Worm (Caenorhabditis elegans) whole organism, L4 larva: ENCODE results near the gene ttr-43.

Experiments used
- F37D6.2 ChIP-seq: sonication (generic microtip); optimal IDR thresholded peaks from 2 replicates; lab custom pipeline; 2016; ENCODE audit warnings: mild to moderate bottlenecking, missing genetic modification characterization, missing compliant biosample characterization
- R02D3.7 ChIP-seq: fragments of 150-350 bp; sonication (generic microtip); optimal IDR thresholded peaks from 3 replicates; lab custom pipeline; 2014; ENCODE audit warnings: missing biosample characterization, missing genetic modification characterization
- T20F7.1 ChIP-seq: fragments of 200-800 bp; sonication (Bioruptor generic); optimal IDR thresholded peaks from 2 replicates; lab custom pipeline; 2018; ENCODE audit warnings: mild to moderate bottlenecking, missing genetic modification characterization, missing compliant biosample characterization
- ZK546.5 ChIP-seq, 2 experiments: sonication (generic microtip); optimal IDR thresholded peaks; 2 replicates each; lab custom pipeline; 2017; ENCODE audit warnings: missing biosample characterization in 2 of 2, missing genetic modification characterization in 2 of 2
- aha-1 ChIP-seq: fragments of 150-350 bp; peaks from one replicate; lab custom pipeline; 2014; ENCODE audit warnings: missing biosample characterization, missing genetic modification characterization
- ama-1 ChIP-seq: fragments of 150-350 bp; optimal IDR thresholded peaks from 2 replicates; lab custom pipeline; 2014; ENCODE audit warnings: inconsistent platforms, mixed read lengths
- attf-4 ChIP-seq: sonication (generic microtip); optimal IDR thresholded peaks from 3 replicates; lab custom pipeline; 2017; ENCODE audit warnings: missing biosample characterization, missing genetic modification characterization
- ceh-20 ChIP-seq: fragments of 200-800 bp; sonication (Bioruptor generic); IDR thresholded peaks from 2 replicates; pipeline ENCODE4 v1.3.6; 2022; ENCODE audit warnings: missing genetic modification reagents, missing genetic modification characterization, missing compliant biosample characterization
- ceh-28 ChIP-seq: fragments of 150-350 bp; optimal IDR thresholded peaks from 2 replicates; lab custom pipeline; 2014; ENCODE audit warnings: missing biosample characterization, missing genetic modification reagents, missing genetic modification characterization
- ceh-62 ChIP-seq: sonication (generic microtip); optimal IDR thresholded peaks from 2 replicates; lab custom pipeline; 2017; ENCODE audit warnings: missing biosample characterization, missing genetic modification characterization
- daf-12 ChIP-seq: fragments of 150-350 bp; optimal IDR thresholded peaks from 2 replicates; lab custom pipeline; 2014; ENCODE audit warnings: missing biosample characterization, missing genetic modification reagents, missing genetic modification characterization
- daf-16 ChIP-seq, 3 experiments: sonication (generic microtip); optimal IDR thresholded peaks; 2 replicates each; lab custom pipeline; 2016 to 2017; ENCODE audit warnings: missing genetic modification characterization in 3 of 3, missing genetic modification reagents in 3 of 3, mild to moderate bottlenecking in 2 of 3, missing compliant biosample characterization in 2 of 3, missing biosample characterization in 1 of 3, moderate library complexity in 1 of 3
- daf-8 ChIP-seq: fragments of 200-800 bp; sonication (Bioruptor generic); IDR thresholded peaks from 2 replicates; pipeline ENCODE4 v1.3.6; 2022; ENCODE audit warnings: missing genetic modification characterization, missing compliant biosample characterization
- dmd-6 ChIP-seq: fragments of 200-800 bp; sonication (Bioruptor generic); IDR thresholded peaks from 2 replicates; pipeline ENCODE4 v1.3.6; 2022; ENCODE audit warnings: missing genetic modification reagents, missing genetic modification characterization, missing compliant biosample characterization
- dve-1 ChIP-seq: sonication (generic microtip); optimal IDR thresholded peaks from 2 replicates; lab custom pipeline; 2017; ENCODE audit warnings: antibody characterized with exemption, mild to moderate bottlenecking, missing genetic modification characterization, missing compliant biosample characterization; ENCODE audit not compliant: insufficient read depth
- egl-27 ChIP-seq: sonication (generic microtip); optimal IDR thresholded peaks from 3 replicates; lab custom pipeline; 2017; ENCODE audit warnings: missing biosample characterization, missing genetic modification reagents, missing genetic modification characterization
- egl-43 ChIP-seq: fragments of 200-800 bp; sonication (Bioruptor generic); IDR thresholded peaks from 2 replicates; pipeline ENCODE4 v1.3.6; 2022; ENCODE audit warnings: missing genetic modification reagents, missing genetic modification characterization, missing compliant biosample characterization
- fkh-10 ChIP-seq: fragments of 150-350 bp; optimal IDR thresholded peaks from 2 replicates; lab custom pipeline; 2014; ENCODE audit warnings: missing biosample characterization, missing genetic modification reagents, missing genetic modification characterization
- fos-1 ChIP-seq: fragments of 150-350 bp; optimal IDR thresholded peaks from 2 replicates; lab custom pipeline; 2014; ENCODE audit warnings: missing biosample characterization, missing genetic modification characterization
- hlh-11 ChIP-seq: fragments of 200-800 bp; sonication (Bioruptor generic); optimal IDR thresholded peaks from 2 replicates; lab custom pipeline; 2018; ENCODE audit warnings: mild to moderate bottlenecking, missing genetic modification characterization, missing compliant biosample characterization
- hlh-30 ChIP-seq: sonication (generic microtip); optimal IDR thresholded peaks from 2 replicates; lab custom pipeline; 2017; ENCODE audit warnings: antibody characterized with exemption, mild to moderate bottlenecking, missing genetic modification characterization, missing compliant biosample characterization; ENCODE audit not compliant: insufficient read depth
- hmg-1.1 ChIP-seq: fragments of 200-800 bp; sonication (Bioruptor generic); IDR thresholded peaks from 2 replicates; pipeline ENCODE4 v1.3.6; 2022; ENCODE audit warnings: missing genetic modification reagents, missing genetic modification characterization, missing compliant biosample characterization
- lim-7 ChIP-seq: fragments of 200-800 bp; sonication (Bioruptor generic); IDR thresholded peaks from 2 replicates; pipeline ENCODE4 v1.3.6; 2022; ENCODE audit warnings: missing genetic modification characterization, missing compliant biosample characterization
- lin-15B ChIP-seq: fragments of 150-350 bp; sonication (generic microtip); optimal IDR thresholded peaks from 3 replicates; lab custom pipeline; 2014; ENCODE audit warnings: missing biosample characterization, missing genetic modification characterization
- lin-38 ChIP-seq: fragments of 200-800 bp; sonication (Bioruptor generic); IDR thresholded peaks from 2 replicates; pipeline ENCODE4 v1.3.6; 2022; ENCODE audit warnings: missing genetic modification reagents, missing genetic modification characterization, missing compliant biosample characterization
- madf-5 ChIP-seq, 2 experiments: fragments of 200-800 bp; sonication (Bioruptor generic); IDR thresholded peaks; 2 replicates each; pipeline ENCODE4 v1.3.6; 2022; ENCODE audit warnings: missing compliant biosample characterization in 2 of 2, missing genetic modification characterization in 2 of 2
- mdl-1 ChIP-seq, 2 experiments: fragments of 150-350 bp in 1 of 2; sonication (generic microtip) in 1 of 2; optimal IDR thresholded peaks; 2 replicates each; lab custom pipeline; 2014 to 2017; ENCODE audit warnings: missing biosample characterization in 2 of 2, missing genetic modification characterization in 2 of 2
- mdt-29 ChIP-seq: fragments of 200-800 bp; sonication (Bioruptor generic); IDR thresholded peaks from 2 replicates; pipeline ENCODE4 v1.3.6; 2022; ENCODE audit warnings: missing genetic modification reagents, missing genetic modification characterization, missing compliant biosample characterization
- mep-1 ChIP-seq: fragments of 150-350 bp; sonication (generic microtip); optimal IDR thresholded peaks from 3 replicates; lab custom pipeline; 2014; ENCODE audit warnings: missing biosample characterization, missing genetic modification characterization
- mes-2 ChIP-seq: sonication (generic microtip); optimal IDR thresholded peaks from 2 replicates; lab custom pipeline; 2016; ENCODE audit warnings: missing genotype, mild to moderate bottlenecking, missing genetic modification characterization, missing compliant biosample characterization; ENCODE audit not compliant: poor library complexity, severe bottlenecking
- mxl-2 ChIP-seq: fragments of 200-800 bp; sonication (Bioruptor generic); conservative IDR thresholded peaks from 2 replicates; pipeline ENCODE4 v1.3.6; 2022; ENCODE audit warnings: missing genetic modification reagents, missing genetic modification characterization, missing compliant biosample characterization
- mxl-3 ChIP-seq: fragments of 200-800 bp; sonication (Bioruptor generic); optimal IDR thresholded peaks from 2 replicates; lab custom pipeline; 2018; ENCODE audit warnings: mild to moderate bottlenecking, missing genetic modification characterization, missing compliant biosample characterization
- nhr-11 ChIP-seq: fragments of 150-350 bp; optimal IDR thresholded peaks from 2 replicates; lab custom pipeline; 2014; ENCODE audit warnings: missing biosample characterization, missing genetic modification characterization
- nhr-111 ChIP-seq: fragments of 200-800 bp; sonication (Bioruptor generic); optimal IDR thresholded peaks from 2 replicates; lab custom pipeline; 2018; ENCODE audit warnings: mild to moderate bottlenecking, missing genetic modification characterization, missing compliant biosample characterization
- nhr-237 ChIP-seq: sonication (generic microtip); optimal IDR thresholded peaks from 2 replicates; lab custom pipeline; 2017; ENCODE audit warnings: missing biosample characterization, missing genetic modification characterization
- nhr-41 ChIP-seq: fragments of 200-800 bp; sonication (Bioruptor generic); IDR thresholded peaks from 2 replicates; pipeline ENCODE4 v1.3.6; 2022; ENCODE audit warnings: missing genetic modification reagents, missing genetic modification characterization, missing compliant biosample characterization
- nhr-77 ChIP-seq: fragments of 150-350 bp; optimal IDR thresholded peaks from 2 replicates; lab custom pipeline; 2014; ENCODE audit warnings: missing biosample characterization, missing genetic modification characterization
- pha-4 ChIP-seq, 2 experiments: fragments of 150-350 bp in 1 of 2; fragments of 200-800 bp in 1 of 2; sonication (Bioruptor generic) in 1 of 2; IDR thresholded peaks in 1 of 2; optimal IDR thresholded peaks in 1 of 2; 2 replicates each; pipeline versions ENCODE4 v1.3.6 to Lab custom; 2014 to 2022; ENCODE audit warnings: missing genetic modification characterization in 2 of 2, missing genetic modification reagents in 2 of 2, missing biosample characterization in 1 of 2, missing compliant biosample characterization in 1 of 2
- pqm-1 ChIP-seq: sonication (generic microtip); optimal IDR thresholded peaks from 2 replicates; lab custom pipeline; 2017; ENCODE audit warnings: missing biosample characterization, missing genetic modification characterization
- rbr-2 ChIP-seq: sonication (generic microtip); optimal IDR thresholded peaks from 2 replicates; lab custom pipeline; 2016; ENCODE audit warnings: missing genotype, missing genetic modification characterization, missing compliant biosample characterization
- sdz-12 ChIP-seq: fragments of 200-800 bp; sonication (Bioruptor generic); optimal IDR thresholded peaks from 2 replicates; lab custom pipeline; 2018; ENCODE audit warnings: mild to moderate bottlenecking, missing genetic modification characterization, missing compliant biosample characterization
- set-16 ChIP-seq: fragments of 200-800 bp; sonication (Bioruptor generic); IDR thresholded peaks from 2 replicates; pipeline ENCODE4 v1.3.6; 2022; ENCODE audit warnings: missing genetic modification reagents, missing genetic modification characterization, missing compliant biosample characterization
- spr-1 ChIP-seq: sonication (generic microtip); optimal IDR thresholded peaks from 2 replicates; lab custom pipeline; 2016; ENCODE audit warnings: mild to moderate bottlenecking, missing genetic modification characterization, missing compliant biosample characterization
- spr-3 ChIP-seq: fragments of 200-800 bp; sonication (Bioruptor generic); optimal IDR thresholded peaks from 2 replicates; lab custom pipeline; 2018; ENCODE audit warnings: mild to moderate bottlenecking, missing genetic modification characterization, missing compliant biosample characterization
- tag-97 ChIP-seq: fragments of 200-800 bp; sonication (Bioruptor generic); IDR thresholded peaks from 2 replicates; pipeline ENCODE4 v1.3.6; 2022; ENCODE audit warnings: missing genetic modification characterization, missing compliant biosample characterization
- unc-130 ChIP-seq: sonication (generic microtip); optimal IDR thresholded peaks from 2 replicates; lab custom pipeline; 2016; ENCODE audit warnings: missing genetic modification reagents, missing genetic modification characterization, missing compliant biosample characterization
- unc-39 ChIP-seq: sonication (generic microtip); optimal IDR thresholded peaks from 2 replicates; lab custom pipeline; 2017; ENCODE audit warnings: missing biosample characterization, missing genetic modification characterization
- unc-62 ChIP-seq, 3 experiments: fragments of 150-350 bp in 1 of 3; sonication (generic microtip); optimal IDR thresholded peaks in 2 of 3; peaks in 1 of 3; 1 replicate in 1 of 3; 2 replicates in 2 of 3; lab custom pipeline; 2014 to 2017; ENCODE audit warnings: missing biosample characterization in 3 of 3, missing genetic modification characterization in 3 of 3, missing genetic modification reagents in 3 of 3, missing genotype in 1 of 3
- zip-11 ChIP-seq: fragments of 200-800 bp; sonication (Bioruptor generic); IDR thresholded peaks from 2 replicates; pipeline ENCODE4 v1.3.6; 2022; ENCODE audit warnings: missing genetic modification characterization, missing compliant biosample characterization
- zip-2 ChIP-seq: fragments of 150-350 bp; optimal IDR thresholded peaks from 2 replicates; lab custom pipeline; 2014; ENCODE audit warnings: missing biosample characterization, missing genetic modification characterization
- ztf-7 ChIP-seq: fragments of 150-350 bp; optimal IDR thresholded peaks from 2 replicates; lab custom pipeline; 2014; ENCODE audit warnings: missing biosample characterization, missing genetic modification characterization

ttr-43 gene

ce11 chrV:12540018-12540417 is 50.5 kb downstream of the ttr-43 start:
- TF ChIP-seq T20F7.1 (GFP tag; lab: Kevin White, UChicago), result no peak
- no peak for TF ChIP-seq fos-1 (tag; lab: Kevin White, UChicago)
- TF ChIP-seq daf-16 (GFP tag; optimal IDR thresholded peaks at IDR 0.05; lab: Kevin White, UChicago), result no peak
- no peak for TF ChIP-seq daf-16 (tag; optimal IDR thresholded peaks at IDR 0.05; lab: Kevin White, UChicago)
- no peak for TF ChIP-seq madf-5 (GFP tag; IDR thresholded peaks at IDR 0.05; lab: Robert Waterston, UW)
- TF ChIP-seq ceh-28 (tag; lab: Kevin White, UChicago), result no peak
- no peak for TF ChIP-seq attf-4 (tag; lab: Kevin White, UChicago)
- TF ChIP-seq daf-12, result no peak
- no peak for TF ChIP-seq zip-11
- no peak for TF ChIP-seq mxl-2 (GFP tag; lab: Robert Waterston, UW)
- no peak for TF ChIP-seq egl-27 (tag; lab: Kevin White, UChicago)
- no peak for TF ChIP-seq lin-15B (tag; lab: Kevin White, UChicago)
- TF ChIP-seq hmg-1.1, result no peak
- TF ChIP-seq lin-38, result no peak
- TF ChIP-seq mep-1 (tag; lab: Kevin White, UChicago), result peak; percentile 31
- TF ChIP-seq fkh-10 (GFP tag; lab: Kevin White, UChicago), result no peak
- TF ChIP-seq unc-130 (GFP tag; lab: Kevin White, UChicago), result no peak
- TF ChIP-seq R02D3.7 (tag; lab: Kevin White, UChicago), result no peak
- TF ChIP-seq nhr-11 (tag; lab: Kevin White, UChicago), result no peak
- peak; percentile 18 for TF ChIP-seq rbr-2
- TF ChIP-seq F37D6.2, result no peak
- no peak for TF ChIP-seq lim-7 (GFP tag; lab: Robert Waterston, UW)
- TF ChIP-seq mdt-29 (GFP tag; lab: Robert Waterston, UW), result no peak
- TF ChIP-seq pqm-1 (tag; lab: Kevin White, UChicago), result peak; percentile 20
- no peak for TF ChIP-seq spr-1 (tag; lab: Kevin White, UChicago)
- no peak for TF ChIP-seq unc-39 (tag; lab: Kevin White, UChicago)
- TF ChIP-seq set-16, result no peak
- no peak for TF ChIP-seq daf-8 (GFP tag; lab: Robert Waterston, UW)
- no peak for TF ChIP-seq ztf-7 (tag; lab: Kevin White, UChicago)
- TF ChIP-seq ceh-20, result peak; percentile 59; the same call in 1 of the 2 replicates
- TF ChIP-seq pha-4 (GFP tag; IDR thresholded peaks at IDR 0.05; lab: Robert Waterston, UW), result no peak
- TF ChIP-seq pha-4 (tag; optimal IDR thresholded peaks at IDR 0.05; lab: Kevin White, UChicago), result no peak
- TF ChIP-seq zip-2 (tag; lab: Kevin White, UChicago), result no peak
- no peak for TF ChIP-seq tag-97
- no peak for TF ChIP-seq nhr-77 (tag; lab: Kevin White, UChicago)
- TF ChIP-seq nhr-111, result no peak
- TF ChIP-seq dve-1, result peak; percentile 27
- TF ChIP-seq nhr-237 (tag; lab: Kevin White, UChicago), result no peak
- no peak for TF ChIP-seq ceh-62 (tag; lab: Kevin White, UChicago)
- no peak for TF ChIP-seq spr-3 (GFP tag; lab: Kevin White, UChicago)
- TF ChIP-seq ama-1 (lab: Kevin White, UChicago), result peak; percentile 63
- TF ChIP-seq ZK546.5 (tag; optimal IDR thresholded peaks at IDR 0.05; lab: Kevin White, UChicago), result no peak
- TF ChIP-seq egl-43 (GFP tag; lab: Robert Waterston, UW), result no peak
- peak; percentile 33 for TF ChIP-seq hlh-11 (tag; lab: Kevin White, UChicago)
- TF ChIP-seq sdz-12 (GFP tag; lab: Kevin White, UChicago), result no peak
- peak; percentile 3 for TF ChIP-seq hlh-30 (tag; lab: Kevin White, UChicago)
- peak; percentile 34 for TF ChIP-seq mes-2 (tag; lab: Kevin White, UChicago)
- TF ChIP-seq mdl-1 (tag; optimal IDR thresholded peaks at IDR 0.05; lab: Kevin White, UChicago), result no peak
- peak; percentile 43; the same call in 1 of the 2 replicates for TF ChIP-seq dmd-6
- peak in 1 of 2 experiments; percentile 84 for TF ChIP-seq unc-62 (GFP tag; optimal IDR thresholded peaks at IDR 0.05 in 1 of 2; lab: Kevin White, UChicago)
- TF ChIP-seq unc-62 (tag; optimal IDR thresholded peaks at IDR 0.05; lab: Kevin White, UChicago), result no peak
- peak; percentile 34 for TF ChIP-seq aha-1 (tag; lab: Kevin White, UChicago)
- peak; percentile 13 for TF ChIP-seq mxl-3 (GFP tag; lab: Kevin White, UChicago)
- TF ChIP-seq nhr-41 (GFP tag; lab: Robert Waterston, UW), result no peak
